Worm (Caenorhabditis elegans): ENCODE data around the gene C05B5.2.

The C05B5.2 gene

DNA sequence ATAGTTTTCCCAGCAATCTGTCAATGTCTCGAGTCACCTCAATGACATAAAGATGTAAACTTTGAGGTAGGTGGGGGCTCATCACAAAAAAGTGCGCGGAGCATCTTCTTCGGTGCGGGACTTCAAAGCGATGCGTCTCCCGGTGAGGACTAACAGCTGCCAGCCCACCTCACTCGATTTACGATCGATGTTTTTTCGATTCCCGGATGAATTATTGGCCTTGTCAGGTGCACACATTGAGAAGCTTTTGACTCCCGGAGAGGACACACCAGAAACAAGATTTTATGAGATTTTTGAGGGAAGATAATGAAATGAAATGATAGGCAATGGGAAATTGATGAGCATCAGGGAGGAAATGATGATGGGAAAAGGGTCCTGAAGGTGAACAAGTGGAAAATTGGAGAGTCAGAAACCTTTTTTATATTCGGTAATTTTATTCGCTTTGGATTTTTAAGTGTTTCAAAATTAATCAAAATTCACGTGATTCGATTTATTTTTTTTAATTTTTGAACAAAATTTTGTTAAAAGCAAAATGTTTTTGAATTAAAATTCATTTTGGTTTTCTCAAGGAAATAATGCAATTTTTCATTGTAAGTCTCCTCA, 13.4 kb downstream of the C05B5.2 start, which contains the start of gene C05B5.12:
TSS of gene C05B5.12 (plus strand) at position 553 of the 603 bp plus-strand sequence.
- TF ChIP-seq rpc-1 (optimal IDR thresholded peaks at IDR 0.05) (no peak), rpc-1 (tag; optimal IDR thresholded peaks at IDR 0.05) (no peak), hmg-20 (GFP tag; IDR thresholded peaks at IDR 0.05) (no peak), madf-3 (GFP tag; IDR thresholded peaks at IDR 0.05) (no peak), mxl-1 (tag; optimal IDR thresholded peaks at IDR 0.05) (no peak), ceh-27 (GFP tag; optimal IDR thresholded peaks at IDR 0.05) (no peak), lin-40 (tag; optimal IDR thresholded peaks at IDR 0.05) (no peak), ZK185.1 (tag; optimal IDR thresholded peaks at IDR 0.05; ENCODE audit: poor library complexity, severe bottlenecking) (no peak), akir-1 (GFP tag; optimal IDR thresholded peaks at IDR 0.05) (no peak), snpc-3.4 (tag; optimal IDR thresholded peaks at IDR 0.05) (no peak), let-526 (GFP tag; IDR thresholded peaks at IDR 0.05) (no peak), efl-1 (GFP tag; optimal IDR thresholded peaks at IDR 0.05) (no peak), aptf-2 (GFP tag; conservative IDR thresholded peaks at IDR 0.05) (no peak), snpc-4 (GFP tag; optimal IDR thresholded peaks at IDR 0.05) (no peak), snpc-4 (tag; optimal IDR thresholded peaks at IDR 0.05) (no peak), T26A5.8 (tag; optimal IDR thresholded peaks at IDR 0.05) (no peak), Y56A3A.18 (GFP tag; IDR thresholded peaks at IDR 0.05) (no peak), B0336.3 (GFP tag; IDR thresholded peaks at IDR 0.05) (no peak)

DNA sequence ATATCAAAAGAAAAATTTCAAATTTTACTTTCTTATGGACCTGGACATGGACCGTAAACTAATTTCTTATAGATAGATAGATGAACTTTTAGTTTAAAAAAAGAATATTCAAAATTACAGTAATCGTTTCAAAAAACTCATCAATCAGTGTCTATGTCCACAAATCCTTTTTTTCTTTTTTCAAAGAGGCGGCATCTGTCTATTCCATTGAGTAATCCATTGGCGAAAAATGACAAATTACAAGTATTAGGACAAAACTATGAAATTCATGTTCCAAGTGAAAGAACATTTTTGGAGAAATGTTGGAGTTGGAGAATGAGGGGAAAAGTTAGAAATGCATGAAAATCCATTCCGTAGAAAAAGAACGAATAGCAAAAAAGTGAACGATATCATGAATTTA, 14.8 kb downstream of the C05B5.2 start:
- no peak for TF ChIP-seq ztf-28 (GFP tag; IDR thresholded peaks at IDR 0.05)

DNA sequence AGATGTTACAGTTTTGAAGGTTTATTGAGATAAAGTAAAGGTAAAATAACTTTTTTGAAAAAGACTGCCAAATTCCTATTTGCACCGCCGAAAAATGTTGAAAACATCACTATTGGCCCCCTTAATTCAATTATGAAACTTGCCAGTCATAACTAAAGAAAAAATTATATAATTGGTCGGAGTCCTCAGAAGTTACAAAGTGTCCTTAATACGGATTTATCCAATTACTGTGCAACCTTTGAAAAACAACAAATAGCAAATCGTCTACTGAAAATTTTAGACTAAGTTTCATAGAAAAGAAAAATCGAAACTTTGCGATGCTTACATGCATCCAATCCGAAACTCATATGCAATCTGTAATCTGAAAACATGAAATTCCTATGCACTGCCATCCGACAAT, 15.7 kb downstream of the C05B5.2 start:
- TF ChIP-seq Y53G8AR.9 (GFP tag; conservative IDR thresholded peaks at IDR 0.05) = no peak
- no peak for TF ChIP-seq ets-4 (GFP tag; optimal IDR thresholded peaks at IDR 0.05)
- no peak for TF ChIP-seq akir-1 (GFP tag; optimal IDR thresholded peaks at IDR 0.05)
- TF ChIP-seq xnd-1 (tag; optimal IDR thresholded peaks at IDR 0.05) = no peak
- no peak for TF ChIP-seq mes-4 (tag; optimal IDR thresholded peaks at IDR 0.05)
- TF ChIP-seq dox-1 (GFP tag; IDR thresholded peaks at IDR 0.05) = no peak
- TF ChIP-seq die-1 (tag; optimal IDR thresholded peaks at IDR 0.05) = no peak
- no peak for TF ChIP-seq hmg-1.2 (GFP tag; IDR thresholded peaks at IDR 0.05)
- no peak for TF ChIP-seq ztf-25 (GFP tag; IDR thresholded peaks at IDR 0.05)
- no peak for TF ChIP-seq mcd-1 (GFP tag; IDR thresholded peaks at IDR 0.05)
- no peak for TF ChIP-seq mel-28 (tag; optimal IDR thresholded peaks at IDR 0.05; ENCODE audit: borderline replicate concordance)
- no peak for TF ChIP-seq F22D6.2 (tag; optimal IDR thresholded peaks at IDR 0.05)
- no peak for TF ChIP-seq F57C9.4 (tag; optimal IDR thresholded peaks at IDR 0.05)
- no peak for TF ChIP-seq pha-4 (tag; optimal IDR thresholded peaks at IDR 0.05)
- TF ChIP-seq D2030.7 (GFP tag; IDR thresholded peaks at IDR 0.05) = no peak
- no peak for TF ChIP-seq athp-1 (tag; optimal IDR thresholded peaks at IDR 0.05)
- no peak for TF ChIP-seq sdz-38 (tag; optimal IDR thresholded peaks at IDR 0.05)
- no peak for TF ChIP-seq Y56A3A.18 (GFP tag; IDR thresholded peaks at IDR 0.05)
- TF ChIP-seq efl-1 (GFP tag; optimal IDR thresholded peaks at IDR 0.05) = no peak

DNA sequence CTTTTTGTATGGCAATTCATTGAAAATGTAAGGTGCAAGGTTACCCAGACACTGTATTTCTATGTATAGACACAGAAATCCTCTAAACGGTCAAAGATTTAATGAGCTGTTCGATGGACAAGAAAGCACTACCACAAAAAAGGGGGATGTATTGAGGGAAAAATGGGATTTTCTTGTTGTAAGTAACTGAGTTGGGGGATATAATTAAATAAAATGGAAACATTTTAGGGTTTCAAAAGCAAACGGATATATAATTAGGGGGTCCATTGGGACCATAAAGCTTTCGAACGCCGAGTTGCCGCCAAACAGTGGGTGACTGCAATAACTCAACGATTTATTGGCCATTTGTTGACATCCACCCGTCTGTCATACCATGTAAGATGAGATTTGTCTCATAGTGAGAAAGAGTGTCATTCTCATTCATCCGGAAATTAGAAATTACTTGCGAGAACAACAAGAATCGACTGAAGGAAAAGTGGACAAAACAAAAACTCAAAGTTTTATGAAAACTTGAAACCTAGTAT, 18.1 kb downstream of the C05B5.2 start:
- TF ChIP-seq tlf-1 (GFP tag; optimal IDR thresholded peaks at IDR 0.05) = no peak
- TF ChIP-seq mes-4 (tag; optimal IDR thresholded peaks at IDR 0.05) = no peak
- TF ChIP-seq die-1 (tag; optimal IDR thresholded peaks at IDR 0.05) = no peak
- no peak for TF ChIP-seq cebp-2 (GFP tag; IDR thresholded peaks at IDR 0.05)
- TF ChIP-seq pbrm-1 (GFP tag; IDR thresholded peaks at IDR 0.05) = no peak
- TF ChIP-seq rec-8 (tag; optimal IDR thresholded peaks at IDR 0.05) = no peak
- no peak for TF ChIP-seq let-526 (GFP tag; IDR thresholded peaks at IDR 0.05)
- TF ChIP-seq lsl-1 (GFP tag; optimal IDR thresholded peaks at IDR 0.05) = no peak
- no peak for TF ChIP-seq lag-1 (GFP tag; IDR thresholded peaks at IDR 0.05)
- TF ChIP-seq xnd-1 (tag; optimal IDR thresholded peaks at IDR 0.05) = no peak
- TF ChIP-seq hlh-12 (tag; optimal IDR thresholded peaks at IDR 0.05) = no peak

Measured in whole organism, young adult.